Fruit fly (Drosophila melanogaster): ENCODE measurements around the gene CG6503.
A peak's percentile ranks its signal among the peaks of the same experiment; 100 is the strongest.

Gene CG6503

DNA sequence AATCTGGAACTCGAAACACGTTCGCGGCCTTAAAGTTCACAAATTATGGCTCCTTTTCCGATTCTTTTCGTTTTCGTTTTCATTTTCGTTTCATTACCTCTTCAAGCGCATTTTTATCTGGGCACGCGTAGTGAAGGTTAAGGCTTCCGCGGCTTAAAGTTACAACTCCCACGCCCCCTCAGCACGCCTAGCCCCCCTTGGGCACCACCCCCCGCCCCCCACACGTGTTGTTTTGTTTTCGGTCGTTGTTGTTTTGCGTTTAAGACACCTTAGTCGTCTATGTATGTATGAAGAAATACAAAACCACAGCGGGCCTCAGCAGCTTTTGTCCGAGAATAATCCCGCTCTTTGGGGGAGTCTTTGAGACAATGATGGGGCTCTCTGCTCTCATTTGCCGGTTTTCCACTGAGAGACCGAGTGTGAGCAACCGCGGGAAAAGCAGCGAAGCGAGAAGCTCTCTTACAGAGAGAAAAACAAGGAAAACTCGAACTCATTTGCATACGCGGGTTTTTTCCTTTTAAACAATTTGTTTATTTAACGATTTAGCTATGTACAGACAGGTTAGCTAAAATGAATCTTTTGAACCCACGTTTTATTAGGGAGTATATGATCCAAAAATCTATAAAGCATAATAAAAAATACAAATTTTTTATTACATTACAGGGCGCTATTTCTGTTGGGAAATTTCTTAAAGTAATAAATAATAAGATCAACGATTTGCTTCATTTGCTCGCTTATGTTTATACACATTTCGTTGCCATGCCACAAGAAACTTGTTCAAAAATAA, 37.5 kb upstream of the CG6503 start (continued):
- TF ChIP-seq CG14710 (tag; optimal IDR thresholded peaks at IDR 0.05) (no peak), GATAe (GFP tag; conservative IDR thresholded peaks at IDR 0.05) (no peak), CG4617 (GFP tag; optimal IDR thresholded peaks at IDR 0.05; ENCODE audit: borderline replicate concordance) (no peak), hbn (GFP tag; IDR thresholded peaks at IDR 0.05; ENCODE audit: partially characterized antibody) (no peak), hth (optimal IDR thresholded peaks at IDR 0.05) (no peak), CG18011 (GFP tag; optimal IDR thresholded peaks at IDR 0.05) (no peak), Mes4 (GFP tag; optimal IDR thresholded peaks at IDR 0.05) (no peak), CG5953 (GFP tag; IDR thresholded peaks at IDR 0.05) (no peak), CG15269 (tag; optimal IDR thresholded peaks at IDR 0.05) (peak; percentile 39), Aef1 (GFP tag; IDR thresholded peaks at IDR 0.05) (no peak), Hr39 (optimal IDR thresholded peaks at IDR 0.05) (no peak), Dek (tag; optimal IDR thresholded peaks at IDR 0.05) (no peak), CG1602 (GFP tag; optimal IDR thresholded peaks at IDR 0.05) (no peak), Atf-2 (GFP tag; optimal IDR thresholded peaks at IDR 0.05) (no peak), CG43689 (GFP tag; IDR thresholded peaks at IDR 0.05) (no peak), Dref (GFP tag; IDR thresholded peaks at IDR 0.05) (no peak), nmo (GFP tag; optimal IDR thresholded peaks at IDR 0.05) (peak; percentile 25), CG11560 (tag; IDR thresholded peaks at IDR 0.05) (no peak), bab2 (GFP tag; optimal IDR thresholded peaks at IDR 0.05) (no peak), az2 (GFP tag; optimal IDR thresholded peaks at IDR 0.05) (peak; percentile 12), dan (GFP tag; IDR thresholded peaks at IDR 0.05) (no peak), Ssrp (tag; optimal IDR thresholded peaks at IDR 0.05) (no peak), CG18619 (GFP tag; optimal IDR thresholded peaks at IDR 0.05) (peak; percentile 4), org-1 (GFP tag; optimal IDR thresholded peaks at IDR 0.05) (no peak), odd (GFP tag; optimal IDR thresholded peaks at IDR 0.05) (no peak), CG10147 (GFP tag; optimal IDR thresholded peaks at IDR 0.05) (no peak), CG8478 (optimal IDR thresholded peaks at IDR 0.05) (no peak), CG2875 (GFP tag; optimal IDR thresholded peaks at IDR 0.05) (no peak), Xbp1 (GFP tag; optimal IDR thresholded peaks at IDR 0.05) (peak; percentile 4), CG10274 (GFP tag; optimal IDR thresholded peaks at IDR 0.05) (no peak), schlank (tag; optimal IDR thresholded peaks at IDR 0.05) (no peak), CG2678 (tag; optimal IDR thresholded peaks at IDR 0.05) (peak; percentile 61), CG17829 (tag; optimal IDR thresholded peaks at IDR 0.05) (no peak), run (tag; optimal IDR thresholded peaks at IDR 0.05) (no peak), Ets97D (GFP tag; optimal IDR thresholded peaks at IDR 0.05) (no peak), CG15011 (GFP tag; optimal IDR thresholded peaks at IDR 0.05) (no peak), sr (GFP tag; IDR thresholded peaks at IDR 0.05) (peak; percentile 86), CG11093 (GFP tag; IDR thresholded peaks at IDR 0.05) (no peak), tx (GFP tag; optimal IDR thresholded peaks at IDR 0.05) (peak; percentile 13), CG9932 (GFP tag; IDR thresholded peaks at IDR 0.05) (0 out of 2 replicates have a peak, but pooled peaks have one; percentile 45), CG12942 (GFP tag; optimal IDR thresholded peaks at IDR 0.05) (no peak), salm (tag; optimal IDR thresholded peaks at IDR 0.05) (no peak), D19A (tag; optimal IDR thresholded peaks at IDR 0.05) (no peak), CG7357 (GFP tag; IDR thresholded peaks at IDR 0.05) (no peak), CG18764 (GFP tag; optimal IDR thresholded peaks at IDR 0.05) (no peak), CHES-1-like (GFP tag; optimal IDR thresholded peaks at IDR 0.05) (no peak), rib (GFP tag; IDR thresholded peaks at IDR 0.05) (no peak), zen2 (GFP tag; IDR thresholded peaks at IDR 0.05; ENCODE audit: partially characterized antibody) (no peak), fru (optimal IDR thresholded peaks at IDR 0.05) (no peak), tup (GFP tag; optimal IDR thresholded peaks at IDR 0.05) (no peak), CG14441 (GFP tag; IDR thresholded peaks at IDR 0.05) (peak; percentile 51), stc (GFP tag; IDR thresholded peaks at IDR 0.05) (0 out of 2 replicates have a peak, but pooled peaks have one; percentile 22)
